Worm (Caenorhabditis elegans) whole organism, L4/young adult: ENCODE data around the gene F59A1.16.

Source experiments
- dao-5 ChIP-seq: sonication (generic microtip); optimal IDR thresholded peaks from 2 replicates; lab custom pipeline; 2016; ENCODE audit warnings: missing genotype, missing genetic modification characterization, moderate library complexity, missing compliant biosample characterization
- him-1 ChIP-seq: sonication (generic microtip); optimal IDR thresholded peaks from 2 replicates; lab custom pipeline; 2016; ENCODE audit warnings: missing genotype, missing genetic modification reagents, missing genetic modification characterization, missing compliant biosample characterization

- TF ChIP-seq dao-5 (tag; lab: Kevin White, UChicago) (no peak), him-1 (tag; lab: Kevin White, UChicago) (no peak)
These were observed 17.1 kb downstream of the F59A1.16 start, which contains the start of gene F59A1.12 for ce11 chrV:17667676-17668075.
